Worm (Caenorhabditis elegans) whole organism, late embryonic: ENCODE results near the gene Y70C5B.2.

ENCODE experiments used
- C08G9.2 ChIP-seq: sonication (generic microtip); optimal IDR thresholded peaks from 2 replicates; lab custom pipeline; 2016; ENCODE audit warnings: mild to moderate bottlenecking, missing genetic modification characterization, moderate library complexity, missing compliant biosample characterization
- F13H6.1 ChIP-seq: sonication (generic microtip); optimal IDR thresholded peaks from 2 replicates; lab custom pipeline; 2016; ENCODE audit warnings: missing genetic modification characterization, missing compliant biosample characterization
- K02D7.2 ChIP-seq: sonication (generic microtip); optimal IDR thresholded peaks from 2 replicates; lab custom pipeline; 2017; ENCODE audit warnings: mild to moderate bottlenecking, missing genetic modification characterization, missing compliant biosample characterization
- K09A11.1 ChIP-seq: sonication (generic microtip); optimal IDR thresholded peaks from 2 replicates; lab custom pipeline; 2017; ENCODE audit warnings: antibody characterized with exemption, mild to moderate bottlenecking, missing genetic modification characterization, missing compliant biosample characterization; ENCODE audit not compliant: insufficient read depth
- T23F11.4 ChIP-seq: fragments of 200-800 bp; sonication (Bioruptor generic); optimal IDR thresholded peaks from 2 replicates; lab custom pipeline; 2018; ENCODE audit warnings: mild to moderate bottlenecking, missing genetic modification characterization, missing compliant biosample characterization
- ahr-1 ChIP-seq: sonication (generic microtip); optimal IDR thresholded peaks from 2 replicates; lab custom pipeline; 2016; ENCODE audit warnings: missing genetic modification characterization, missing compliant biosample characterization
- ama-1 ChIP-seq: fragments of 150-350 bp; optimal IDR thresholded peaks from 2 replicates; lab custom pipeline; 2014
- ceh-14 ChIP-seq: sonication (generic microtip); optimal IDR thresholded peaks from 2 replicates; lab custom pipeline; 2016; ENCODE audit warnings: missing genotype, missing genetic modification characterization, missing compliant biosample characterization
- ceh-18 ChIP-seq: sonication (generic microtip); optimal IDR thresholded peaks from 2 replicates; lab custom pipeline; 2016; ENCODE audit warnings: missing genetic modification characterization, missing compliant biosample characterization
- ceh-22 ChIP-seq: sonication (generic microtip); optimal IDR thresholded peaks from 2 replicates; lab custom pipeline; 2017; ENCODE audit warnings: missing biosample characterization, missing genetic modification characterization
- ceh-24 ChIP-seq: sonication (generic microtip); optimal IDR thresholded peaks from 2 replicates; lab custom pipeline; 2016; ENCODE audit warnings: mild to moderate bottlenecking, missing genetic modification characterization, missing compliant biosample characterization
- ceh-31 ChIP-seq: sonication (generic microtip); optimal IDR thresholded peaks from 2 replicates; lab custom pipeline; 2016; ENCODE audit warnings: missing genetic modification characterization, missing compliant biosample characterization
- ceh-34 ChIP-seq: sonication (generic microtip); optimal IDR thresholded peaks from 2 replicates; lab custom pipeline; 2016; ENCODE audit warnings: mild to moderate bottlenecking, missing genetic modification characterization, missing compliant biosample characterization
- ceh-45 ChIP-seq: fragments of 200-800 bp; sonication (Bioruptor generic); IDR thresholded peaks from 2 replicates; pipeline ENCODE4 v1.3.6; 2022; ENCODE audit warnings: missing genetic modification reagents, missing genetic modification characterization, missing compliant biosample characterization
- ceh-48 ChIP-seq: sonication (generic microtip); optimal IDR thresholded peaks from 2 replicates; lab custom pipeline; 2016; ENCODE audit warnings: missing genetic modification characterization, inconsistent platforms, missing compliant biosample characterization
- ceh-6 ChIP-seq: fragments of 200-800 bp; sonication (Bioruptor generic); optimal IDR thresholded peaks from 2 replicates; lab custom pipeline; 2018; ENCODE audit warnings: mild to moderate bottlenecking, missing genetic modification characterization, missing compliant biosample characterization
- ceh-9 ChIP-seq: sonication (generic microtip); optimal IDR thresholded peaks from 2 replicates; lab custom pipeline; 2016; ENCODE audit warnings: mild to moderate bottlenecking, missing genetic modification characterization, inconsistent platforms, missing compliant biosample characterization
- che-1 ChIP-seq: sonication (generic microtip); optimal IDR thresholded peaks from 2 replicates; lab custom pipeline; 2016; ENCODE audit warnings: mild to moderate bottlenecking, missing genetic modification characterization, missing compliant biosample characterization
- elt-2 ChIP-seq: sonication (generic microtip); optimal IDR thresholded peaks from 2 replicates; lab custom pipeline; 2016; ENCODE audit warnings: missing genetic modification reagents, missing genetic modification characterization, missing compliant biosample characterization
- elt-4 ChIP-seq: sonication (generic microtip); optimal IDR thresholded peaks from 2 replicates; lab custom pipeline; 2016; ENCODE audit warnings: missing genetic modification characterization, missing compliant biosample characterization
- ets-4 ChIP-seq: sonication (generic microtip); optimal IDR thresholded peaks from 2 replicates; lab custom pipeline; 2016; ENCODE audit warnings: missing genetic modification characterization, missing compliant biosample characterization
- eyg-1 ChIP-seq: sonication (generic microtip); optimal IDR thresholded peaks from 2 replicates; lab custom pipeline; 2016; ENCODE audit warnings: missing genotype, missing genetic modification characterization, missing compliant biosample characterization
- fax-1 ChIP-seq: sonication (generic microtip); optimal IDR thresholded peaks from 2 replicates; lab custom pipeline; 2016; ENCODE audit warnings: missing genotype, missing genetic modification characterization, missing compliant biosample characterization
- fkh-6 ChIP-seq: sonication (generic microtip); optimal IDR thresholded peaks from 2 replicates; lab custom pipeline; 2016; ENCODE audit warnings: missing genetic modification characterization, missing compliant biosample characterization
- hlh-15 ChIP-seq: sonication (generic microtip); optimal IDR thresholded peaks from 2 replicates; lab custom pipeline; 2016; ENCODE audit warnings: missing genetic modification characterization, missing compliant biosample characterization
- hlh-6 ChIP-seq: sonication (generic microtip); optimal IDR thresholded peaks from 2 replicates; lab custom pipeline; 2016; ENCODE audit warnings: missing genotype, missing genetic modification characterization, missing compliant biosample characterization
- hlh-8 ChIP-seq: sonication (generic microtip); optimal IDR thresholded peaks from 2 replicates; lab custom pipeline; 2016; ENCODE audit warnings: missing genotype, missing genetic modification characterization, missing compliant biosample characterization
- lim-6 ChIP-seq: sonication (generic microtip); optimal IDR thresholded peaks from 2 replicates; lab custom pipeline; 2016; ENCODE audit warnings: missing genetic modification characterization, missing compliant biosample characterization
- lin-11 ChIP-seq: fragments of 200-800 bp; sonication (Bioruptor generic); optimal IDR thresholded peaks from 2 replicates; lab custom pipeline; 2018; ENCODE audit warnings: mild to moderate bottlenecking, missing genetic modification characterization, missing compliant biosample characterization
- mec-3 ChIP-seq: sonication (generic microtip); optimal IDR thresholded peaks from 2 replicates; lab custom pipeline; 2016; ENCODE audit warnings: borderline replicate concordance, missing genetic modification characterization, missing compliant biosample characterization
- nfya-1 ChIP-seq: sonication (generic microtip); optimal IDR thresholded peaks from 2 replicates; lab custom pipeline; 2017; ENCODE audit warnings: missing genetic modification characterization, mild to moderate bottlenecking, missing compliant biosample characterization, antibody characterized with exemption, moderate library complexity
- nhr-11 ChIP-seq: fragments of 150-350 bp; optimal IDR thresholded peaks from 2 replicates; lab custom pipeline; 2014; ENCODE audit warnings: missing biosample characterization, missing genetic modification characterization
- nhr-232 ChIP-seq: sonication (generic microtip); optimal IDR thresholded peaks from 2 replicates; lab custom pipeline; 2016; ENCODE audit warnings: missing genetic modification characterization, missing compliant biosample characterization
- npax-4 ChIP-seq: sonication (generic microtip); optimal IDR thresholded peaks from 2 replicates; lab custom pipeline; 2016; ENCODE audit warnings: missing genetic modification characterization, missing compliant biosample characterization
- odd-2 ChIP-seq: sonication (generic microtip); optimal IDR thresholded peaks from 2 replicates; lab custom pipeline; 2017; ENCODE audit warnings: antibody characterized with exemption, mild to moderate bottlenecking, missing genetic modification characterization, missing compliant biosample characterization
- pag-3 ChIP-seq: sonication (generic microtip); optimal IDR thresholded peaks from 2 replicates; lab custom pipeline; 2016; ENCODE audit warnings: missing compliant biosample characterization, missing genetic modification characterization, borderline replicate concordance
- pat-9 ChIP-seq: fragments of 200-800 bp; sonication (Bioruptor generic); optimal IDR thresholded peaks from 2 replicates; lab custom pipeline; 2018; ENCODE audit warnings: mild to moderate bottlenecking, missing genetic modification characterization, moderate library complexity, missing compliant biosample characterization
- pax-1 ChIP-seq: fragments of 150-350 bp; optimal IDR thresholded peaks from 2 replicates; lab custom pipeline; 2014; ENCODE audit warnings: missing biosample characterization, missing genetic modification characterization
- pha-4 ChIP-seq: fragments of 150-350 bp; optimal IDR thresholded peaks from 2 replicates; lab custom pipeline; 2018; ENCODE audit warnings: missing biosample characterization, missing genetic modification reagents, missing genetic modification characterization
- pqm-1 ChIP-seq: sonication (generic microtip); optimal IDR thresholded peaks from 2 replicates; lab custom pipeline; 2016; ENCODE audit warnings: missing genetic modification characterization, missing compliant biosample characterization
- pros-1 ChIP-seq: fragments of 150-350 bp; optimal IDR thresholded peaks from 2 replicates; lab custom pipeline; 2014; ENCODE audit warnings: missing biosample characterization, missing genetic modification reagents, missing genetic modification characterization
- ref-2 ChIP-seq: sonication (generic microtip); optimal IDR thresholded peaks from 2 replicates; lab custom pipeline; 2016; ENCODE audit warnings: missing genetic modification characterization, missing compliant biosample characterization
- rnt-1 ChIP-seq: sonication (generic microtip); optimal IDR thresholded peaks from 2 replicates; lab custom pipeline; 2016; ENCODE audit warnings: missing genetic modification characterization, missing compliant biosample characterization
- sdc-2 ChIP-seq: sonication (generic microtip); optimal IDR thresholded peaks from 2 replicates; lab custom pipeline; 2016; ENCODE audit warnings: missing genotype, missing genetic modification characterization, missing compliant biosample characterization
- sox-4 ChIP-seq: sonication (generic microtip); optimal IDR thresholded peaks from 2 replicates; lab custom pipeline; 2017; ENCODE audit warnings: mild to moderate bottlenecking, missing genetic modification characterization, inconsistent platforms, missing compliant biosample characterization
- syd-9 ChIP-seq: sonication (generic microtip); optimal IDR thresholded peaks from 2 replicates; lab custom pipeline; 2016; ENCODE audit warnings: mild to moderate bottlenecking, missing genetic modification characterization, moderate library complexity, missing compliant biosample characterization
- tbx-2 ChIP-seq: sonication (generic microtip); optimal IDR thresholded peaks from 2 replicates; lab custom pipeline; 2016; ENCODE audit warnings: missing genetic modification characterization, missing compliant biosample characterization
- tbx-7 ChIP-seq: sonication (generic microtip); optimal IDR thresholded peaks from 2 replicates; lab custom pipeline; 2016; ENCODE audit warnings: missing genotype, missing genetic modification characterization, missing compliant biosample characterization
- ttx-3 ChIP-seq: sonication (generic microtip); optimal IDR thresholded peaks from 2 replicates; lab custom pipeline; 2016; ENCODE audit warnings: missing genetic modification reagents, missing genetic modification characterization, missing compliant biosample characterization
- unc-3 ChIP-seq, 2 experiments: fragments of 200-800 bp in 1 of 2; sonication (Bioruptor generic) in 1 of 2; sonication (generic microtip) in 1 of 2; conservative IDR thresholded peaks in 1 of 2; optimal IDR thresholded peaks in 1 of 2; 2 replicates each; pipeline versions ENCODE4 v1.3.6 to Lab custom; 2016 to 2022; ENCODE audit warnings: missing compliant biosample characterization in 2 of 2, missing genetic modification characterization in 2 of 2, missing genetic modification reagents in 1 of 2
- unc-42 ChIP-seq: sonication (generic microtip); optimal IDR thresholded peaks from 2 replicates; lab custom pipeline; 2016; ENCODE audit warnings: missing genotype, missing genetic modification characterization, missing compliant biosample characterization

The Y70C5B.2 gene

ce11 chrV:16622754-16623261 lies 37.9 kb downstream of the Y70C5B.2 start, which contains the start of gene Y70C5A.2:
Gene Y70C5A.2 (minus strand): TSS chrV:16623211.
- TF ChIP-seq sox-4 (no peak), pag-3 (tag; lab: Kevin White, UChicago) (peak; percentile 82)

- no peak for TF ChIP-seq nhr-11
- TF ChIP-seq sox-4 = no peak
- no peak for TF ChIP-seq ceh-45
- TF ChIP-seq odd-2 (tag; lab: Kevin White, UChicago) = no peak
- no peak for TF ChIP-seq T23F11.4 (GFP tag; lab: Kevin White, UChicago)
- TF ChIP-seq hlh-8 (tag; lab: Kevin White, UChicago) = no peak
- peak; percentile 56 for TF ChIP-seq ttx-3 (tag; lab: Kevin White, UChicago)
- no peak for TF ChIP-seq ceh-34
- TF ChIP-seq che-1 (tag; lab: Kevin White, UChicago) = no peak
- TF ChIP-seq tbx-2 (tag; lab: Kevin White, UChicago) = no peak
- no peak for TF ChIP-seq ceh-22 (tag; lab: Kevin White, UChicago)
- no peak for TF ChIP-seq elt-4 (tag; lab: Kevin White, UChicago)
- peak; percentile 57 for TF ChIP-seq ceh-6
- no peak for TF ChIP-seq ceh-24 (tag; lab: Kevin White, UChicago)
- TF ChIP-seq hlh-6 (tag; lab: Kevin White, UChicago) = no peak
- no peak for TF ChIP-seq unc-42
- TF ChIP-seq elt-2 (tag; lab: Kevin White, UChicago) = peak; percentile 26
- TF ChIP-seq C08G9.2 (tag; lab: Kevin White, UChicago) = no peak
- TF ChIP-seq fkh-6 (tag; lab: Kevin White, UChicago) = no peak
- TF ChIP-seq eyg-1 (tag; lab: Kevin White, UChicago) = no peak
- TF ChIP-seq pax-1 = no peak
- no peak for TF ChIP-seq ceh-31
- no peak for TF ChIP-seq pros-1 (tag; lab: Kevin White, UChicago)
- TF ChIP-seq fax-1 (tag; lab: Kevin White, UChicago) = no peak
- no peak for TF ChIP-seq ama-1 (lab: Kevin White, UChicago)
- TF ChIP-seq pqm-1 (tag; lab: Kevin White, UChicago) = no peak
- no peak for TF ChIP-seq unc-3 (GFP tag; conservative IDR thresholded peaks at IDR 0.05; lab: Robert Waterston, UW)
- TF ChIP-seq unc-3 (tag; optimal IDR thresholded peaks at IDR 0.05; lab: Kevin White, UChicago) = no peak
- no peak for TF ChIP-seq ets-4 (tag; lab: Kevin White, UChicago)
- TF ChIP-seq ceh-9 = no peak
- no peak for TF ChIP-seq tbx-7 (tag; lab: Kevin White, UChicago)
- no peak for TF ChIP-seq K09A11.1
- TF ChIP-seq lin-11 (tag; lab: Kevin White, UChicago) = peak; percentile 45
- TF ChIP-seq mec-3 (tag; lab: Kevin White, UChicago) = no peak
- no peak for TF ChIP-seq lim-6
- TF ChIP-seq nhr-232 (tag; lab: Kevin White, UChicago) = no peak
- TF ChIP-seq hlh-15 = no peak
- peak; percentile 24 for TF ChIP-seq pat-9 (tag; lab: Kevin White, UChicago)
- TF ChIP-seq pha-4 = no peak
- TF ChIP-seq F13H6.1 = no peak
- no peak for TF ChIP-seq K02D7.2 (tag; lab: Kevin White, UChicago)
These were observed 38.8 kb downstream of the Y70C5B.2 start for ce11 chrV:16621894-16622293.

- no peak for TF ChIP-seq K02D7.2 (tag; lab: Kevin White, UChicago)
- no peak for TF ChIP-seq elt-4 (tag; lab: Kevin White, UChicago)
- no peak for TF ChIP-seq ref-2
- TF ChIP-seq fax-1 (tag; lab: Kevin White, UChicago) = no peak
- no peak for TF ChIP-seq ceh-14 (tag; lab: Kevin White, UChicago)
- TF ChIP-seq rnt-1 (tag; lab: Kevin White, UChicago) = no peak
- no peak for TF ChIP-seq syd-9 (tag; lab: Kevin White, UChicago)
- no peak for TF ChIP-seq ama-1 (lab: Kevin White, UChicago)
- TF ChIP-seq sdc-2 (tag; lab: Kevin White, UChicago) = no peak
- TF ChIP-seq pat-9 (tag; lab: Kevin White, UChicago) = no peak
- no peak for TF ChIP-seq ceh-18 (tag; lab: Kevin White, UChicago)
- TF ChIP-seq ahr-1 = no peak
- no peak for TF ChIP-seq ceh-48 (tag; lab: Kevin White, UChicago)
- TF ChIP-seq unc-3 (GFP tag; conservative IDR thresholded peaks at IDR 0.05; lab: Robert Waterston, UW) = no peak
- no peak for TF ChIP-seq unc-3 (tag; optimal IDR thresholded peaks at IDR 0.05; lab: Kevin White, UChicago)
- no peak for TF ChIP-seq nfya-1
- no peak for TF ChIP-seq nhr-232 (tag; lab: Kevin White, UChicago)
- no peak for TF ChIP-seq ceh-45
- TF ChIP-seq npax-4 = no peak
These were observed 39.8 kb downstream of the Y70C5B.2 start, which contains the start of gene Y70C5A.3 for ce11 chrV:16620874-16621273. Gene Y70C5A.3 (minus strand): TSS chrV:16620923.
